Worm (Caenorhabditis elegans): ENCODE results near the gene T08G3.11.

T08G3.11 gene

DNA sequence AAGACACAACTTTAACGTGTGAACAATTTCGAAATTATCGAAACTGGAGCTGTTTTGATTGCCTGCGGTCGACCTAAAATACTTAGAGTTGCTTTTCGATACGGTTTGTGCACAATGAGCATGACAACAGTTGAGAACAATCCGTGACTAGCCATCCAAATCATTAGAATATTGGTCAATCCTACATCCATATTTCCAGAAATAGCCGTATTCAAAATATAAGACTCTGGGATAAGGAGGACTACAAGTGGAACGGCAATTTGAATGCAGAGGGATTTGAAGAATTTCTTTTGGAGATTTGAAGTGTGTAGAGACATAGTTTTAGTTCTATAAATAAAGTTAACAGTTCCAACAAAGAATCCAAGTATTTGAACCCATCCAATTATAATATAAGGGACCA lies 19.8 kb downstream of the T08G3.11 start:
- TF ChIP-seq ceh-8 (GFP tag; optimal IDR thresholded peaks at IDR 0.05): no peak
- no peak for TF ChIP-seq hpl-2 (GFP tag; optimal IDR thresholded peaks at IDR 0.05)
- no peak for TF ChIP-seq fkh-10 (GFP tag; optimal IDR thresholded peaks at IDR 0.05)
- TF ChIP-seq lir-3 (tag; optimal IDR thresholded peaks at IDR 0.05; ENCODE audit: poor library complexity): no peak
- no peak for TF ChIP-seq egl-13 (tag; optimal IDR thresholded peaks at IDR 0.05)
- TF ChIP-seq lin-13 (GFP tag; optimal IDR thresholded peaks at IDR 0.05): no peak
- no peak for TF ChIP-seq nhr-20 (tag; optimal IDR thresholded peaks at IDR 0.05)
- no peak for TF ChIP-seq pqm-1 (tag; optimal IDR thresholded peaks at IDR 0.05)
- no peak for TF ChIP-seq zag-1 (tag; optimal IDR thresholded peaks at IDR 0.05)
- no peak for TF ChIP-seq nhr-47 (tag; optimal IDR thresholded peaks at IDR 0.05)

DNA sequence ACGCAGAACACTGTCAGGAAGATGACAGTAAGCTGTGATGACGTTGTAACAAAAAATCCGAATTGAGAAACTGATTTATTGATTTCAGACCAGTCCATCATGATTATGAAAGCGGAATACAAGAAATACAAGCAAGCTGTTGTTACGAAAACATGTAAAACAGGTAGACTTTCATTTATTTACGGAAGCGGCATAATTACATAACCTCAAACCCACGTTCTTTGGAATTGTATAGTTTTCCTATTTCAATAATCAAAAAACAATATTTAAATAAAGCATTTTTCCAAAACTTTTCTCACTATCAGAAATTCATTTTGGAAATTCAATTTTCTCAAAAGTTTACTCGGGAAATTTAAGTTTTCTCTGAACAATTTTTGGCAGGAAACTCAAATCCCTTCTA lies 20.5 kb downstream of the T08G3.11 start, which contains the start of gene str-15:
Gene str-15 (minus strand): TSS at position 101 of the 400 bp plus-strand sequence.
- TF ChIP-seq Y116A8C.19 (tag; optimal IDR thresholded peaks at IDR 0.05; ENCODE audit: borderline replicate concordance): no peak
- TF ChIP-seq ces-1 (GFP tag; optimal IDR thresholded peaks at IDR 0.05): no peak
- TF ChIP-seq F16B12.6 (tag; optimal IDR thresholded peaks at IDR 0.05): no peak
- no peak for TF ChIP-seq mdl-1 (tag; optimal IDR thresholded peaks at IDR 0.05)
- TF ChIP-seq lsy-2 (tag; optimal IDR thresholded peaks at IDR 0.05): no peak
- no peak for TF ChIP-seq dsc-1 (tag; optimal IDR thresholded peaks at IDR 0.05)
- no peak for TF ChIP-seq fkh-8 (tag; optimal IDR thresholded peaks at IDR 0.05)
- TF ChIP-seq ceh-88 (GFP tag; IDR thresholded peaks at IDR 0.05): no peak
- no peak for TF ChIP-seq efl-1 (optimal IDR thresholded peaks at IDR 0.05)
- no peak for TF ChIP-seq efl-1 (GFP tag; optimal IDR thresholded peaks at IDR 0.05 in 1 of 2)
- no peak for TF ChIP-seq snu-23 (GFP tag; optimal IDR thresholded peaks at IDR 0.05)
- no peak for TF ChIP-seq nhr-77 (tag; optimal IDR thresholded peaks at IDR 0.05)
- no peak for TF ChIP-seq dpl-1 (GFP tag; optimal IDR thresholded peaks at IDR 0.05)

DNA sequence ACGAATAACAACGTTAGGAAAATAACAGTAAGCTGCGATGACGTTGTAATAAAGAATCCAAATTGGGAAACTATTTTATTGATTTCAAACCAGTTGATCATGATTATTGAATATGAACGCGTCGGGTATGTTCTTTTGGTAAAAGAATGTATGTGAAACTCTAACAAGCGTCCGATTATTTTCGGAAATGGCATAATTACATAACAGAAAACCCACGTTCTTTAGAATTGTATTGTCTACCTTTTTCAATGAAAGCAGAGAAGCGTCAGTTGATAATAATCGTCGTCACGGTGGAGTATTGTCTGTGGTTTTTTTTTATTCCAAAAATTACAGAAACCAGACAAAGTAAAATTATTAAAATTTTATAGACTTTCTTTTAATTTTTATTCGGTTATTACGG lies 24.1 kb downstream of the T08G3.11 start, which contains the start of gene str-14:
Gene str-14 (minus strand): TSS at position 101 of the 400 bp plus-strand sequence.
- TF ChIP-seq tlp-1 (tag; optimal IDR thresholded peaks at IDR 0.05): no peak
- TF ChIP-seq ets-5 (GFP tag; IDR thresholded peaks at IDR 0.05): no peak
- TF ChIP-seq fkh-4 (tag; optimal IDR thresholded peaks at IDR 0.05; ENCODE audit: borderline replicate concordance): no peak
- TF ChIP-seq lin-35 (GFP tag; optimal IDR thresholded peaks at IDR 0.05): no peak
- no peak for TF ChIP-seq unc-86 (tag; optimal IDR thresholded peaks at IDR 0.05)
- TF ChIP-seq ces-1 (GFP tag; optimal IDR thresholded peaks at IDR 0.05): no peak
- TF ChIP-seq ceh-88 (GFP tag; IDR thresholded peaks at IDR 0.05): no peak
- TF ChIP-seq ceh-82 (tag; optimal IDR thresholded peaks at IDR 0.05): no peak
- no peak for TF ChIP-seq snu-23 (GFP tag; optimal IDR thresholded peaks at IDR 0.05)
- TF ChIP-seq nhr-47 (tag; optimal IDR thresholded peaks at IDR 0.05): no peak
- no peak for TF ChIP-seq mab-9 (GFP tag; IDR thresholded peaks at IDR 0.05)
- no peak for TF ChIP-seq dsc-1 (tag; optimal IDR thresholded peaks at IDR 0.05)
- no peak for TF ChIP-seq aha-1 (tag; optimal IDR thresholded peaks at IDR 0.05)
- TF ChIP-seq egl-13 (tag; optimal IDR thresholded peaks at IDR 0.05): no peak
- no peak for TF ChIP-seq skn-1 (tag; optimal IDR thresholded peaks at IDR 0.05)
- no peak for TF ChIP-seq aly-2 (tag; optimal IDR thresholded peaks at IDR 0.05)
- TF ChIP-seq nhr-71 (tag; optimal IDR thresholded peaks at IDR 0.05): no peak
- no peak for TF ChIP-seq lin-14 (GFP tag; optimal IDR thresholded peaks at IDR 0.05)

DNA sequence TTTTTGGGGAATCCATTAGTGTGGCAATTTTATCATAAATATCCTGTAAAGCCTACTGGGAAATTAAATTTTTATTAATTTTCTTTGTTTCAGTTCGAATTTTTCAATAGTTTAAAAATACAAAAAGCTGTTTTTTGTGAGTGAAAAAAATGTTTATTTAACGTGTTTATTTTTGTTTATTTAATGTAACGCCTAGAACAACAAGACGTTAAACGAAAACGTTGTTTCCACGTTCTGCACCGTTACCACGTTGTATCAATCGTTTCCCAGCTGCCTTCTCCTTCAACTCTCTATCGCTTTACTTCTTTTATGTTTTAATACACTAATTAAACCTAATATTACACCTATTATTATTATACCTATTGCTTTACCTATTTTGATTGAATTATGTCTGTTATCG lies 31.4 kb downstream of the T08G3.11 start, which contains the start of gene T08G3.13:
Gene T08G3.13 (plus strand): TSS at position 301 of the 400 bp plus-strand sequence.
- TF ChIP-seq ceh-82 (tag; optimal IDR thresholded peaks at IDR 0.05): no peak
- no peak for TF ChIP-seq ztf-11 (tag; optimal IDR thresholded peaks at IDR 0.05)
- TF ChIP-seq nhr-12 (tag; optimal IDR thresholded peaks at IDR 0.05): no peak
- no peak for TF ChIP-seq xbp-1 (tag; optimal IDR thresholded peaks at IDR 0.05)
- TF ChIP-seq ces-1 (GFP tag; optimal IDR thresholded peaks at IDR 0.05): no peak
- no peak for TF ChIP-seq sup-37 (GFP tag; optimal IDR thresholded peaks at IDR 0.05)
- no peak for TF ChIP-seq zip-4 (GFP tag; optimal IDR thresholded peaks at IDR 0.05)
- TF ChIP-seq ets-5 (GFP tag; IDR thresholded peaks at IDR 0.05): no peak
- TF ChIP-seq nhr-20 (tag; optimal IDR thresholded peaks at IDR 0.05): no peak
- no peak for TF ChIP-seq ztf-4 (tag; optimal IDR thresholded peaks at IDR 0.05)
- TF ChIP-seq pag-3 (tag; optimal IDR thresholded peaks at IDR 0.05; ENCODE audit: borderline replicate concordance, insufficient read depth): no peak
- TF ChIP-seq nhr-85 (tag): no peak
- TF ChIP-seq blmp-1 (tag; optimal IDR thresholded peaks at IDR 0.05): no peak
- TF ChIP-seq nhr-77 (tag; optimal IDR thresholded peaks at IDR 0.05): no peak
- TF ChIP-seq lsy-2 (tag; optimal IDR thresholded peaks at IDR 0.05): no peak
- TF ChIP-seq ceh-90 (tag; optimal IDR thresholded peaks at IDR 0.05): no peak
- TF ChIP-seq mab-9 (GFP tag; IDR thresholded peaks at IDR 0.05): no peak
- TF ChIP-seq C04F5.9 (tag; optimal IDR thresholded peaks at IDR 0.05): no peak
- no peak for TF ChIP-seq unc-62 (GFP tag; optimal IDR thresholded peaks at IDR 0.05)
